Worm (Caenorhabditis elegans) whole organism, midembryonic: ENCODE data around the gene T04A8.7.

Experiments used
- T22C8.4 ChIP-seq: fragments of 200-800 bp; sonication (Bioruptor generic); IDR thresholded peaks from 2 replicates; pipeline ENCODE4 v1.3.6; 2022; ENCODE audit warnings: missing genetic modification characterization, missing compliant biosample characterization
- cog-1 ChIP-seq: sonication (generic microtip); optimal IDR thresholded peaks from 2 replicates; lab custom pipeline; 2016; ENCODE audit warnings: missing genetic modification characterization, missing compliant biosample characterization
- flt-1 ChIP-seq: fragments of 200-800 bp; sonication (Bioruptor generic); IDR thresholded peaks from 2 replicates; pipeline ENCODE4 v1.3.6; 2022; ENCODE audit warnings: missing genetic modification characterization, missing compliant biosample characterization
- klf-2 ChIP-seq: fragments of 200-800 bp; sonication (Bioruptor generic); conservative IDR thresholded peaks from 2 replicates; pipeline ENCODE4 v1.3.6; 2022; ENCODE audit warnings: missing genetic modification reagents, missing genetic modification characterization, missing compliant biosample characterization
- med-1 ChIP-seq: sonication (generic microtip); optimal IDR thresholded peaks from 2 replicates; lab custom pipeline; 2017; ENCODE audit warnings: missing genetic modification characterization, mild to moderate bottlenecking, missing compliant biosample characterization, antibody characterized with exemption, missing genetic modification reagents; ENCODE audit not compliant: insufficient read depth
- ref-1 ChIP-seq: fragments of 200-800 bp; sonication (Bioruptor generic); conservative IDR thresholded peaks from 2 replicates; pipeline ENCODE4 v1.3.6; 2022; ENCODE audit warnings: missing genetic modification reagents, missing genetic modification characterization, missing compliant biosample characterization
- tab-1 ChIP-seq: fragments of 200-800 bp; sonication (Bioruptor generic); IDR thresholded peaks from 2 replicates; pipeline ENCODE4 v1.3.6; 2022; ENCODE audit warnings: missing genetic modification characterization, missing compliant biosample characterization
- ztf-29 ChIP-seq: fragments of 200-800 bp; sonication (Bioruptor generic); IDR thresholded peaks from 2 replicates; pipeline ENCODE4 v1.3.6; 2022; ENCODE audit warnings: missing genetic modification reagents, missing genetic modification characterization, missing compliant biosample characterization

DNA sequence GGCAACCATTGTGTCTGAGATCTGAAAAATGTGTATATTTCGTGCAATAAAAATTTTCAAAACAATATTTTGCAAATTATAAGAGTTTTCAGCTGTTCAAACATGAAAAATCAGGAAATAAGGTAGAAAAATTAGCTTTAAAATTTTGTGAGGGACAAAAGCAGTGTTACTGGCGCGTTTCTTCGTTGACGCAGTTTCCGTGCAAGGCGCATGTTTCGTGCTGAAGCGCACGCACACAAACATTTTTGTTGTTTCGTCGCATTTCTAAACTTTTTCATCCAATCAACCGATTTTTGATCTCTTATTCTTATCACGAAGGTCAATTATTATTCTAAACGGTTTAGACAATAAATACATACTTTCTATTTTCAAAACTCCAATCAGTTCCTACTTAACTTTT lies 1.9 kb upstream of the T04A8.7 start, which contains the start of gene nifk-1:
- TF ChIP-seq ref-1 (GFP tag; lab: Robert Waterston, UW): no peak
- TF ChIP-seq tab-1 (GFP tag; lab: Robert Waterston, UW): no peak
- TF ChIP-seq klf-2 (GFP tag; lab: Robert Waterston, UW): no peak
- TF ChIP-seq cog-1 (tag; lab: Kevin White, UChicago): no peak
- TF ChIP-seq med-1 (GFP tag; lab: Kevin White, UChicago): no peak
- no peak for TF ChIP-seq flt-1
- TF ChIP-seq ztf-29 (GFP tag; lab: Robert Waterston, UW): no peak
- no peak for TF ChIP-seq T22C8.4
